Fruit fly (Drosophila melanogaster) whole organism, adult: ENCODE results near the gene Akap200.

ENCODE experiments used
- CG11617 ChIP-seq: fragments of 200-800 bp; sonication (Bioruptor generic); optimal IDR thresholded peaks from 2 replicates; lab custom pipeline; 2017; ENCODE audit warnings: mild to moderate bottlenecking, missing biosample characterization, missing genetic modification reagents, missing genetic modification characterization
- CG12768 ChIP-seq: fragments of 200-800 bp; sonication (Bioruptor generic); optimal IDR thresholded peaks from 2 replicates; lab custom pipeline; 2017; ENCODE audit warnings: missing biosample characterization, missing genetic modification characterization, mild to moderate bottlenecking, moderate library complexity, missing genetic modification reagents
- CG14711 ChIP-seq: fragments of 200-800 bp; sonication (Bioruptor generic); optimal IDR thresholded peaks from 2 replicates; lab custom pipeline; 2018; ENCODE audit warnings: missing biosample characterization, mild to moderate bottlenecking, missing genetic modification characterization, moderate library complexity
- CG1620 ChIP-seq: fragments of 200-800 bp; sonication (Bioruptor generic); optimal IDR thresholded peaks from 2 replicates; lab custom pipeline; 2016; ENCODE audit warnings: missing biosample characterization, missing genetic modification characterization
- CG33017 ChIP-seq: fragments of 200-800 bp; sonication (Bioruptor generic); optimal IDR thresholded peaks from 2 replicates; lab custom pipeline; 2018; ENCODE audit warnings: missing biosample characterization, mild to moderate bottlenecking, missing genetic modification characterization, moderate library complexity
- CG5204 ChIP-seq: fragments of 200-800 bp; sonication (Bioruptor generic); optimal IDR thresholded peaks from 2 replicates; lab custom pipeline; 2016; ENCODE audit warnings: missing biosample characterization, missing genetic modification characterization
- CG7045 ChIP-seq: fragments of 200-800 bp; sonication (Bioruptor generic); optimal IDR thresholded peaks from 2 replicates; lab custom pipeline; 2017; ENCODE audit warnings: missing biosample characterization, mild to moderate bottlenecking, missing genetic modification characterization
- CG7101 ChIP-seq: fragments of 200-800 bp; sonication (Bioruptor generic); optimal IDR thresholded peaks from 2 replicates; lab custom pipeline; 2018; ENCODE audit warnings: missing biosample characterization, mild to moderate bottlenecking, missing genetic modification characterization, moderate library complexity
- Clk ChIP-seq: fragments of 200-800 bp; sonication (Bioruptor generic); optimal IDR thresholded peaks from 2 replicates; lab custom pipeline; 2017; ENCODE audit warnings: missing biosample characterization, missing genetic modification characterization
- Crg-1 ChIP-seq: fragments of 200-800 bp; sonication (Bioruptor generic); optimal IDR thresholded peaks from 2 replicates; lab custom pipeline; 2016; ENCODE audit warnings: missing biosample characterization, missing genetic modification characterization
- Hr96 ChIP-seq: fragments of 200-800 bp; sonication (Bioruptor generic); optimal IDR thresholded peaks from 2 replicates; lab custom pipeline; 2016; ENCODE audit warnings: missing biosample characterization, missing genetic modification characterization
- Mnt ChIP-seq: fragments of 200-800 bp; sonication (Bioruptor generic); optimal IDR thresholded peaks from 2 replicates; lab custom pipeline; 2016; ENCODE audit warnings: missing biosample characterization, mild to moderate bottlenecking, missing genetic modification characterization
- bab1 ChIP-seq: fragments of 200-800 bp; sonication (Bioruptor generic); optimal IDR thresholded peaks from 3 replicates; lab custom pipeline; 2019; ENCODE audit warnings: missing biosample characterization, mild to moderate bottlenecking, missing genetic modification characterization, moderate library complexity
- cic ChIP-seq: fragments of 200-800 bp; sonication (Bioruptor generic); optimal IDR thresholded peaks from 2 replicates; lab custom pipeline; 2017; ENCODE audit warnings: missing biosample characterization, mild to moderate bottlenecking, missing genetic modification characterization, moderate library complexity
- cnc ChIP-seq, 2 experiments: fragments of >200 bp; optimal IDR thresholded peaks; 2 replicates each; lab custom pipeline; 2017
- kay ChIP-seq: fragments of 200-800 bp; sonication (Bioruptor generic); peaks from one replicate; lab custom pipeline; 2016; ENCODE audit warnings: missing biosample characterization, missing genetic modification characterization, borderline replicate concordance
- ovo ChIP-seq: fragments of 200-800 bp; sonication (Bioruptor generic); optimal IDR thresholded peaks from 2 replicates; lab custom pipeline; 2016; ENCODE audit warnings: missing biosample characterization, missing genetic modification characterization
- pad ChIP-seq: fragments of 200-800 bp; sonication (Bioruptor generic); optimal IDR thresholded peaks from 3 replicates; lab custom pipeline; 2017; ENCODE audit warnings: missing biosample characterization, missing genetic modification characterization, mild to moderate bottlenecking, moderate library complexity, missing genetic modification reagents
- tj ChIP-seq: fragments of 200-800 bp; sonication (Bioruptor generic); optimal IDR thresholded peaks from 3 replicates; lab custom pipeline; 2017; ENCODE audit warnings: missing biosample characterization, mild to moderate bottlenecking, missing genetic modification characterization, moderate library complexity
- toe ChIP-seq: fragments of 200-800 bp; sonication (Bioruptor generic); optimal IDR thresholded peaks from 2 replicates; lab custom pipeline; 2016; ENCODE audit warnings: missing biosample characterization, missing genetic modification characterization

Akap200 gene

dm6 chr2L:8438052-8438451, 22.6 kb downstream of the Akap200 start, which contains the start of gene mus201:
TSS of gene mus201 (plus strand) at chr2L:8438169.
- TF ChIP-seq Hr96 (GFP tag; lab: Kevin White, UChicago) (no peak), CG33017 (tag; lab: Kevin White, UChicago) (no peak), bab1 (GFP tag; lab: Kevin White, UChicago) (peak; percentile 31), CG7101 (tag; lab: Kevin White, UChicago) (no peak), CG14711 (peak; percentile 16), CG1620 (GFP tag; lab: Kevin White, UChicago) (peak; percentile 42), ovo (GFP tag; lab: Kevin White, UChicago) (no peak), CG11617 (no peak), kay (GFP tag; lab: Kevin White, UChicago) (peak; percentile 94), pad (GFP tag; lab: Kevin White, UChicago) (peak; percentile 10), CG12768 (GFP tag; lab: Kevin White, UChicago) (no peak), Clk (GFP tag; lab: Kevin White, UChicago) (no peak), tj (GFP tag; lab: Kevin White, UChicago) (no peak)

dm6 chr2L:8442147-8442546, 26.7 kb downstream of the Akap200 start, which contains the start of gene CG31897:
TSS of gene CG31897 (plus strand) at chr2L:8442447.
- TF ChIP-seq tj (GFP tag; lab: Kevin White, UChicago) (no peak), CG14711 (no peak), CG12768 (GFP tag; lab: Kevin White, UChicago) (no peak), Mnt (GFP tag; lab: Kevin White, UChicago) (no peak), CG1620 (GFP tag; lab: Kevin White, UChicago) (no peak), CG7045 (GFP tag; lab: Kevin White, UChicago) (no peak), CG33017 (tag; lab: Kevin White, UChicago) (no peak), CG7101 (tag; lab: Kevin White, UChicago) (no peak), toe (GFP tag; lab: Kevin White, UChicago) (no peak), Crg-1 (GFP tag; lab: Kevin White, UChicago) (no peak), bab1 (GFP tag; lab: Kevin White, UChicago) (no peak)

dm6 chr2L:8449358-8449757, 33.9 kb downstream of the Akap200 start, which contains the start of gene Aasdh:
TSS of gene Aasdh (minus strand) at chr2L:8449576.
- no peak for TF ChIP-seq CG1620 (GFP tag; lab: Kevin White, UChicago)
- no peak for TF ChIP-seq pad (GFP tag; lab: Kevin White, UChicago)
- no peak for TF ChIP-seq cnc (optimal IDR thresholded peaks at IDR 0.05; lab: Kevin White, UChicago)
- no peak for TF ChIP-seq Crg-1 (GFP tag; lab: Kevin White, UChicago)
- no peak for TF ChIP-seq CG33017 (tag; lab: Kevin White, UChicago)
- no peak for TF ChIP-seq CG5204 (GFP tag; lab: Kevin White, UChicago)
- no peak for TF ChIP-seq CG12768 (GFP tag; lab: Kevin White, UChicago)
- no peak for TF ChIP-seq bab1 (GFP tag; lab: Kevin White, UChicago)
- no peak for TF ChIP-seq Clk (GFP tag; lab: Kevin White, UChicago)

- peak; percentile 83 for TF ChIP-seq kay (GFP tag; lab: Kevin White, UChicago)
- TF ChIP-seq CG1620 (GFP tag; lab: Kevin White, UChicago) = no peak
- no peak for TF ChIP-seq CG14711
- no peak for TF ChIP-seq CG33017 (tag; lab: Kevin White, UChicago)
- TF ChIP-seq CG7101 (tag; lab: Kevin White, UChicago) = no peak
- no peak for TF ChIP-seq Clk (GFP tag; lab: Kevin White, UChicago)
- TF ChIP-seq CG7045 (GFP tag; lab: Kevin White, UChicago) = no peak
- peak; percentile 41 for TF ChIP-seq cic (GFP tag; lab: Kevin White, UChicago)
- no peak for TF ChIP-seq Mnt (GFP tag; lab: Kevin White, UChicago)
Observed at dm6 chr2L:8451497-8451896, 36.0 kb downstream of the Akap200 start.

dm6 chr2L:8461782-8462453, 46.4 kb downstream of the Akap200 start:
- no peak for TF ChIP-seq cnc (optimal IDR thresholded peaks at IDR 0.05; lab: Kevin White, UChicago)
- TF ChIP-seq CG11617 = peak; percentile 4
- TF ChIP-seq CG7101 (tag; lab: Kevin White, UChicago) = peak; percentile 18
- no peak for TF ChIP-seq Crg-1 (GFP tag; lab: Kevin White, UChicago)
- no peak for TF ChIP-seq CG5204 (GFP tag; lab: Kevin White, UChicago)
- no peak for TF ChIP-seq CG7045 (GFP tag; lab: Kevin White, UChicago)
- no peak for TF ChIP-seq kay (GFP tag; lab: Kevin White, UChicago)
- TF ChIP-seq toe (GFP tag; lab: Kevin White, UChicago) = no peak
- peak; percentile 32 for TF ChIP-seq Mnt (GFP tag; lab: Kevin White, UChicago)
- TF ChIP-seq tj (GFP tag; lab: Kevin White, UChicago) = no peak
- no peak for TF ChIP-seq bab1 (GFP tag; lab: Kevin White, UChicago)
- no peak for TF ChIP-seq CG1620 (GFP tag; lab: Kevin White, UChicago)
